Worm (Caenorhabditis elegans): ENCODE results near the gene F59H6.15.

- TF ChIP-seq ama-1 (optimal IDR thresholded peaks at IDR 0.05) (no peak), ets-4 (tag; optimal IDR thresholded peaks at IDR 0.05) (no peak), fkh-10 (GFP tag; optimal IDR thresholded peaks at IDR 0.05) (no peak)
Observed at ce11 chrII:1995744-1996143, 17.1 kb upstream of the F59H6.15 start.

Measured in whole organism, late embryonic.